Worm (Caenorhabditis elegans): ENCODE data around the gene nlp-3.

- TF ChIP-seq ama-1 (optimal IDR thresholded peaks at IDR 0.05) (no peak), fkh-10 (GFP tag; optimal IDR thresholded peaks at IDR 0.05) (no peak), F13H6.1 (tag; optimal IDR thresholded peaks at IDR 0.05) (no peak), sox-4 (tag; optimal IDR thresholded peaks at IDR 0.05) (no peak), ceh-24 (tag; optimal IDR thresholded peaks at IDR 0.05) (no peak), hlh-6 (tag; optimal IDR thresholded peaks at IDR 0.05) (no peak), Y22D7AL.16 (tag; optimal IDR thresholded peaks at IDR 0.05) (no peak), odd-2 (tag; optimal IDR thresholded peaks at IDR 0.05) (no peak), nfya-1 (tag; optimal IDR thresholded peaks at IDR 0.05) (no peak), ceh-14 (tag; optimal IDR thresholded peaks at IDR 0.05) (no peak), elt-2 (tag; optimal IDR thresholded peaks at IDR 0.05) (no peak), sdc-2 (tag; optimal IDR thresholded peaks at IDR 0.05) (no peak), K09A11.1 (tag; optimal IDR thresholded peaks at IDR 0.05; ENCODE audit: insufficient read depth) (no peak), eyg-1 (tag; optimal IDR thresholded peaks at IDR 0.05) (no peak)
Observed at ce11 chrX:13155730-13156129, 22.5 kb downstream of the nlp-3 start.

All from whole organism, late embryonic.